Worm (Caenorhabditis elegans) whole organism, L1 larva: Measurements from ENCODE around the gene mbk-2.

Experiments
- C04F5.9 ChIP-seq: sonication (generic microtip); optimal IDR thresholded peaks from 2 replicates; lab custom pipeline; 2016; ENCODE audit warnings: missing genetic modification characterization, missing compliant biosample characterization
- C16A3.4 ChIP-seq: fragments of 150-350 bp; optimal IDR thresholded peaks from 2 replicates; lab custom pipeline; 2014; ENCODE audit warnings: missing biosample characterization, missing genetic modification characterization
- aha-1 ChIP-seq: fragments of 150-350 bp; optimal IDR thresholded peaks from 2 replicates; lab custom pipeline; 2014; ENCODE audit warnings: missing biosample characterization, missing genetic modification characterization
- blmp-1 ChIP-seq: fragments of 150-350 bp; optimal IDR thresholded peaks from 2 replicates; lab custom pipeline; 2014; ENCODE audit warnings: missing biosample characterization, missing genetic modification characterization
- ceh-63 ChIP-seq: fragments of 200-800 bp; sonication (Bioruptor generic); optimal IDR thresholded peaks from 2 replicates; lab custom pipeline; 2018; ENCODE audit warnings: mild to moderate bottlenecking, missing genetic modification characterization, missing compliant biosample characterization
- ceh-8 ChIP-seq: fragments of 200-800 bp; sonication (Bioruptor generic); optimal IDR thresholded peaks from 2 replicates; lab custom pipeline; 2018; ENCODE audit warnings: mild to moderate bottlenecking, missing genetic modification characterization, moderate library complexity, missing compliant biosample characterization
- ceh-88 ChIP-seq: fragments of 200-800 bp; sonication (Bioruptor generic); IDR thresholded peaks from 2 replicates; pipeline ENCODE4 v1.3.6; 2022; ENCODE audit warnings: missing genetic modification characterization, missing compliant biosample characterization
- ces-1 ChIP-seq: fragments of 150-350 bp; optimal IDR thresholded peaks from 2 replicates; lab custom pipeline; 2014; ENCODE audit warnings: missing biosample characterization, missing genetic modification reagents, missing genetic modification characterization
- dpl-1 ChIP-seq, 3 experiments: fragments of 150-350 bp in 2 of 3; sonication (generic microtip) in 1 of 3; optimal IDR thresholded peaks; 2 replicates each; lab custom pipeline; 2014 to 2017; ENCODE audit warnings: missing biosample characterization in 3 of 3, missing genetic modification characterization in 3 of 3, missing genetic modification reagents in 3 of 3
- dsc-1 ChIP-seq: sonication (generic microtip); optimal IDR thresholded peaks from 2 replicates; lab custom pipeline; 2016; ENCODE audit warnings: mild to moderate bottlenecking, missing genetic modification characterization, missing compliant biosample characterization
- efl-1 ChIP-seq, 4 experiments: fragments of 150-350 bp; optimal IDR thresholded peaks in 3 of 4; peaks in 1 of 4; 1 replicate in 1 of 4; 2 replicates in 3 of 4; lab custom pipeline; 2014; ENCODE audit warnings: missing biosample characterization in 2 of 4, missing genetic modification characterization in 2 of 4, missing genetic modification reagents in 2 of 4
- egl-13 ChIP-seq: sonication (generic microtip); optimal IDR thresholded peaks from 2 replicates; lab custom pipeline; 2016; ENCODE audit warnings: missing genotype, missing genetic modification reagents, missing genetic modification characterization, missing compliant biosample characterization
- elt-3 ChIP-seq, 6 experiments: fragments of 150-350 bp in 1 of 6; sonication (generic microtip); optimal IDR thresholded peaks; 2 replicates each; lab custom pipeline; 2017 to 2018; ENCODE audit warnings: missing biosample characterization in 6 of 6, missing genetic modification characterization in 6 of 6, inconsistent platforms in 1 of 6
- fkh-10 ChIP-seq: sonication (generic microtip); optimal IDR thresholded peaks from 2 replicates; lab custom pipeline; 2017; ENCODE audit warnings: missing biosample characterization, missing genetic modification reagents, missing genetic modification characterization
- fos-1 ChIP-seq: fragments of 150-350 bp; optimal IDR thresholded peaks from 2 replicates; lab custom pipeline; 2014; ENCODE audit warnings: missing biosample characterization, missing genetic modification characterization
- grh-1 ChIP-seq: fragments of 200-800 bp; sonication (Bioruptor generic); IDR thresholded peaks from 2 replicates; pipeline ENCODE4 v1.3.6; 2022; ENCODE audit warnings: missing genetic modification reagents, missing genetic modification characterization, missing compliant biosample characterization
- hlh-17 ChIP-seq: fragments of 200-800 bp; sonication (Bioruptor generic); optimal IDR thresholded peaks from 2 replicates; lab custom pipeline; 2018; ENCODE audit warnings: missing genetic modification characterization, mild to moderate bottlenecking, missing compliant biosample characterization, moderate library complexity, borderline replicate concordance
- isw-1 ChIP-seq: fragments of 200-800 bp; sonication (Bioruptor generic); IDR thresholded peaks from 2 replicates; pipeline ENCODE4 v1.3.6; 2022; ENCODE audit warnings: missing genetic modification characterization, missing compliant biosample characterization
- jun-1 ChIP-seq: fragments of 150-350 bp; optimal IDR thresholded peaks from 2 replicates; lab custom pipeline; 2014; ENCODE audit warnings: missing biosample characterization, missing genetic modification reagents, missing genetic modification characterization
- lin-14 ChIP-seq: fragments of 200-800 bp; sonication (Bioruptor generic); optimal IDR thresholded peaks from 2 replicates; lab custom pipeline; 2018; ENCODE audit warnings: mild to moderate bottlenecking, missing genetic modification characterization, moderate library complexity, missing compliant biosample characterization
- lin-15B ChIP-seq: fragments of 150-350 bp; sonication (generic microtip); optimal IDR thresholded peaks from 3 replicates; lab custom pipeline; 2014; ENCODE audit warnings: missing biosample characterization, missing genetic modification characterization
- lin-35 ChIP-seq, 2 experiments: fragments of 150-350 bp; optimal IDR thresholded peaks; 2 replicates each; lab custom pipeline; 2014; ENCODE audit warnings: missing biosample characterization in 2 of 2, missing genetic modification characterization in 2 of 2, missing genetic modification reagents in 2 of 2
- lin-39 ChIP-seq: fragments of 150-350 bp; optimal IDR thresholded peaks from 2 replicates; lab custom pipeline; 2014; ENCODE audit warnings: missing biosample characterization, missing genetic modification reagents, missing genetic modification characterization
- lir-3 ChIP-seq: sonication (generic microtip); optimal IDR thresholded peaks from 2 replicates; lab custom pipeline; 2016; ENCODE audit warnings: mild to moderate bottlenecking, missing genetic modification characterization, moderate library complexity, missing compliant biosample characterization; ENCODE audit not compliant: poor library complexity
- lsy-2 ChIP-seq, 2 experiments: fragments of 150-350 bp; optimal IDR thresholded peaks; 2 replicates each; lab custom pipeline; 2014; ENCODE audit warnings: missing biosample characterization in 2 of 2, missing genetic modification characterization in 2 of 2
- mab-9 ChIP-seq: fragments of 200-800 bp; sonication (Bioruptor generic); IDR thresholded peaks from 2 replicates; pipeline ENCODE4 v1.3.6; 2022; ENCODE audit warnings: missing genetic modification reagents, missing genetic modification characterization, missing compliant biosample characterization
- mef-2 ChIP-seq: fragments of 150-350 bp; optimal IDR thresholded peaks from 2 replicates; lab custom pipeline; 2014; ENCODE audit warnings: missing biosample characterization, missing genetic modification characterization
- nhr-20 ChIP-seq: sonication (generic microtip); optimal IDR thresholded peaks from 2 replicates; lab custom pipeline; 2016; ENCODE audit warnings: mild to moderate bottlenecking, missing genetic modification characterization, missing compliant biosample characterization
- nhr-237 ChIP-seq: fragments of 150-350 bp; optimal IDR thresholded peaks from 2 replicates; lab custom pipeline; 2014; ENCODE audit warnings: missing biosample characterization, missing genetic modification characterization
- nhr-28 ChIP-seq: fragments of 150-350 bp; optimal IDR thresholded peaks from 2 replicates; lab custom pipeline; 2014; ENCODE audit warnings: missing biosample characterization, missing genetic modification characterization
- nhr-71 ChIP-seq: sonication (generic microtip); optimal IDR thresholded peaks from 2 replicates; lab custom pipeline; 2016; ENCODE audit warnings: mild to moderate bottlenecking, missing genetic modification characterization, moderate library complexity, missing compliant biosample characterization
- nhr-76 ChIP-seq: sonication (generic microtip); optimal IDR thresholded peaks from 2 replicates; lab custom pipeline; 2017; ENCODE audit warnings: missing biosample characterization, missing genetic modification characterization
- nhr-77 ChIP-seq: fragments of 150-350 bp; optimal IDR thresholded peaks from 2 replicates; lab custom pipeline; 2014; ENCODE audit warnings: missing biosample characterization, missing genetic modification characterization
- nhr-85 ChIP-seq: sonication (generic microtip); peaks from one replicate; lab custom pipeline; 2016; ENCODE audit warnings: missing genetic modification characterization, inconsistent platforms, missing compliant biosample characterization
- pag-3 ChIP-seq: sonication (generic microtip); optimal IDR thresholded peaks from 2 replicates; lab custom pipeline; 2017; ENCODE audit warnings: missing genetic modification characterization, mild to moderate bottlenecking, missing compliant biosample characterization, antibody characterized with exemption, borderline replicate concordance; ENCODE audit not compliant: insufficient read depth
- rnt-1 ChIP-seq: sonication (generic microtip); optimal IDR thresholded peaks from 2 replicates; lab custom pipeline; 2016; ENCODE audit warnings: mild to moderate bottlenecking, missing genetic modification characterization, moderate library complexity, missing compliant biosample characterization
- skn-1 ChIP-seq: fragments of 150-350 bp; optimal IDR thresholded peaks from 2 replicates; lab custom pipeline; 2014; ENCODE audit warnings: missing biosample characterization, missing genetic modification characterization
- snu-23 ChIP-seq: sonication (generic microtip); optimal IDR thresholded peaks from 2 replicates; lab custom pipeline; 2016; ENCODE audit warnings: missing genetic modification characterization, missing compliant biosample characterization
- sup-37 ChIP-seq: fragments of 200-800 bp; sonication (Bioruptor generic); optimal IDR thresholded peaks from 2 replicates; lab custom pipeline; 2018; ENCODE audit warnings: mild to moderate bottlenecking, missing genetic modification characterization, missing compliant biosample characterization
- tlp-1 ChIP-seq: fragments of 150-350 bp; optimal IDR thresholded peaks from 2 replicates; lab custom pipeline; 2014; ENCODE audit warnings: missing biosample characterization, missing genetic modification characterization
- unc-130 ChIP-seq: fragments of 150-350 bp; optimal IDR thresholded peaks from 2 replicates; lab custom pipeline; 2017; ENCODE audit warnings: missing biosample characterization, missing genetic modification characterization, inconsistent platforms
- unc-30 ChIP-seq: sonication (generic microtip); optimal IDR thresholded peaks from 2 replicates; lab custom pipeline; 2017; ENCODE audit warnings: missing biosample characterization, missing genetic modification characterization
- xbp-1 ChIP-seq: sonication (generic microtip); optimal IDR thresholded peaks from 2 replicates; lab custom pipeline; 2016; ENCODE audit warnings: missing genetic modification characterization, missing compliant biosample characterization
- zip-4 ChIP-seq: fragments of 200-800 bp; sonication (Bioruptor generic); optimal IDR thresholded peaks from 2 replicates; lab custom pipeline; 2018; ENCODE audit warnings: mild to moderate bottlenecking, missing genetic modification characterization, moderate library complexity, missing compliant biosample characterization

The mbk-2 gene

ce11 chrIV:13080861-13081260 lies 71.9 kb downstream of the mbk-2 start:
- TF ChIP-seq jun-1 (no peak), blmp-1 (tag; lab: Kevin White, UChicago) (peak; percentile 45), efl-1 (optimal IDR thresholded peaks at IDR 0.05; lab: Kevin White, UChicago) (no peak), efl-1 (GFP tag; optimal IDR thresholded peaks at IDR 0.05 in 1 of 2; lab: Kevin White, UChicago) (peak in 1 of 2 experiments; percentile 10)

DNA sequence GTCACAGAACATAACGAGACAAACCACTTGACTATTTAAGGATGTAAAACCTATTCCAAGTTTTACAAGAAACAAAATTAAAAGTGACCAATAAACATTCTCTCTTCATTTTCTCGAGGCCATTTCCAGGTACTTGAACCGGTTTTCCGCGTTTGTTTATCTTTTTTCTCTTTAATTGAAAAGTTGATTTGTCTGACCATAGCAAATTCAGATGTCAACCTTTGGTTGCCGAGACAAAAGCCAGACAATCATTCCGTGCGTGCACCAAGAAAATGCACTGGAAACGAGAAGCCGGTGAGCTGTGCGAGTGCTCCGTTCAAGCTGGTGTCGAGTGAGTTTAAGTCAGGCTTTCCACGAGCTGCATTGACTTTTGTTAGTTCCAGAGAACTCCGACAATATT lies 73.1 kb downstream of the mbk-2 start:
- peak; percentile 48 for TF ChIP-seq lin-14
- TF ChIP-seq pag-3: no peak
- peak; percentile 68 for TF ChIP-seq grh-1 (GFP tag; lab: Robert Waterston, UW)
- TF ChIP-seq lin-35 (GFP tag; optimal IDR thresholded peaks at IDR 0.05; lab: Kevin White, UChicago): peak in 1 of 2 experiments; percentile 26
- no peak for TF ChIP-seq ceh-88 (GFP tag; lab: Robert Waterston, UW)
- TF ChIP-seq efl-1 (optimal IDR thresholded peaks at IDR 0.05; lab: Kevin White, UChicago): no peak
- peak in 1 of 2 experiments; percentile 8 for TF ChIP-seq efl-1 (GFP tag; optimal IDR thresholded peaks at IDR 0.05 in 1 of 2; lab: Kevin White, UChicago)
- no peak for TF ChIP-seq skn-1 (tag; lab: Kevin White, UChicago)
- TF ChIP-seq xbp-1 (tag; lab: Kevin White, UChicago): no peak
- TF ChIP-seq sup-37 (GFP tag; lab: Kevin White, UChicago): no peak
- TF ChIP-seq aha-1 (tag; lab: Kevin White, UChicago): no peak
- no peak for TF ChIP-seq dpl-1 (GFP tag; optimal IDR thresholded peaks at IDR 0.05; lab: Kevin White, UChicago)
- TF ChIP-seq mef-2: no peak
- TF ChIP-seq lsy-2 (tag; optimal IDR thresholded peaks at IDR 0.05; lab: Kevin White, UChicago): peak in 1 of 2 experiments; percentile 25
- peak; percentile 45 for TF ChIP-seq blmp-1 (tag; lab: Kevin White, UChicago)
- no peak for TF ChIP-seq ces-1 (GFP tag; lab: Kevin White, UChicago)
- no peak for TF ChIP-seq C16A3.4 (tag; lab: Kevin White, UChicago)
- no peak for TF ChIP-seq fos-1 (tag; lab: Kevin White, UChicago)
- TF ChIP-seq dsc-1 (tag; lab: Kevin White, UChicago): no peak
- no peak for TF ChIP-seq C04F5.9
- TF ChIP-seq rnt-1 (tag; lab: Kevin White, UChicago): peak; percentile 2
- peak; percentile 10 for TF ChIP-seq snu-23 (GFP tag; lab: Kevin White, UChicago)
- peak; percentile 39 for TF ChIP-seq nhr-20 (tag; lab: Kevin White, UChicago)
- no peak for TF ChIP-seq zip-4 (GFP tag; lab: Kevin White, UChicago)
- no peak for TF ChIP-seq ceh-8 (GFP tag; lab: Kevin White, UChicago)
- no peak for TF ChIP-seq isw-1 (GFP tag; lab: Robert Waterston, UW)
- peak; percentile 87 for TF ChIP-seq nhr-85 (tag; lab: Kevin White, UChicago)
- TF ChIP-seq tlp-1 (tag; lab: Kevin White, UChicago): no peak
- no peak for TF ChIP-seq hlh-17 (GFP tag; lab: Kevin White, UChicago)
- peak in 2 of 6 experiments; percentile 30 to 62 for TF ChIP-seq elt-3 (tag; optimal IDR thresholded peaks at IDR 0.05; lab: Kevin White, UChicago)
- TF ChIP-seq, all 84 proteins: peak for 11

DNA sequence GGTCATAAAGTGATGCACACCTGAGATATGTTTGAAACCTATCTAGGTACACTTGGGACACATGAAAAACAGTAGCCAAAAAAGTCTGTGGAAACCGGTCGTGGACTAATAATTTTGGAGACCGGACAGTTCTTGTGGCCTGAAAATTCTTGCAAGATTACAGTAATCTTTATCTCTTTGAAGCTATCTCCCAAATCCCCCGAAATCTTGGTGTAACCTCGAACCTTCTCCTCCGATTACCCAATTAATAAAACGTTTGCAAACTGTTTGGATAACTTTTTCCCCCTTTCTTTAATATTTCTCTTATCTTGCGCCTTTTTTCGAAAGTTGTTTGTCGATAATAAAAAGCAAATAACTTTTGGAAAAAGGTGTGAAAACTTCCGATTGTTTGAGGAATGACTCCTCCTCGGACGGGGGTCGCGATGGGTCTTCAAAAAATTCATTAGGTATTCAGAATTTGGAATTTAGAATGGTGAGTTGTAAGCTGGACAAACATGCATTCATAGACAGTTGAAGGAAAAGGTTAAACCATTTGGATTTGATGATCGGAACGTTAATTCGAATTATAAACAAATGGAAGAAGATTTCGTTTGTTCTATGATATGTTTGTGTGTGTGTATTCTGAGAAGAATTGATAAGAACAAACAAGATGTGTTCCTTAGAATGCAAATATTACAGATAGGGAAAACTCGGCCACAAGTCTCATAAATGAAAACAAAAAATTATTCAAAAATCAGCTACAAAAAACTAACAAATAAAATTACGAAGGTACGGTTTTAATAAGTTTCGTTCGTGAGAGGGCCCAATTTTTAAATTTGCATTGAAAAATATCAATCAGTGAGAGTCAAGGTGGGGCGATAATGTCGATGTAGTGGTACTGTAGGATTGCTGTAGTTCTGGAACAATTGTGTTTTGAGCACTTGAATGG lies 74.1 kb downstream of the mbk-2 start:
- no peak for TF ChIP-seq egl-13
- no peak for TF ChIP-seq tlp-1 (tag; lab: Kevin White, UChicago)
- TF ChIP-seq mab-9 (GFP tag; lab: Robert Waterston, UW): no peak
- TF ChIP-seq unc-130 (tag; lab: Kevin White, UChicago): no peak
- peak; percentile 4 for TF ChIP-seq blmp-1 (tag; lab: Kevin White, UChicago)
- no peak for TF ChIP-seq pag-3
- TF ChIP-seq mef-2: no peak
- no peak for TF ChIP-seq lin-14
- TF ChIP-seq ceh-88 (GFP tag; lab: Robert Waterston, UW): no peak
- TF ChIP-seq unc-30: no peak
- TF ChIP-seq nhr-71 (tag; lab: Kevin White, UChicago): peak; percentile 48
- no peak for TF ChIP-seq ceh-63 (GFP tag; lab: Kevin White, UChicago)
- TF ChIP-seq fkh-10 (GFP tag; lab: Kevin White, UChicago): no peak
- no peak for TF ChIP-seq nhr-76 (tag; lab: Kevin White, UChicago)
- TF ChIP-seq lir-3 (tag; lab: Kevin White, UChicago): no peak
- TF ChIP-seq nhr-20 (tag; lab: Kevin White, UChicago): peak; percentile 32
- TF ChIP-seq lin-15B (tag; lab: Kevin White, UChicago): no peak
- peak in 1 of 2 experiments; percentile 26 for TF ChIP-seq lin-35 (GFP tag; optimal IDR thresholded peaks at IDR 0.05; lab: Kevin White, UChicago)
- no peak for TF ChIP-seq lin-39 (tag; lab: Kevin White, UChicago)
- TF ChIP-seq nhr-28 (tag; lab: Kevin White, UChicago): no peak
- no peak for TF ChIP-seq jun-1
- TF ChIP-seq nhr-77: no peak
- no peak for TF ChIP-seq nhr-237 (tag; lab: Kevin White, UChicago)
- no peak for TF ChIP-seq ces-1 (GFP tag; lab: Kevin White, UChicago)
- TF ChIP-seq isw-1 (GFP tag; lab: Robert Waterston, UW): no peak
